Worm (Caenorhabditis elegans): Measurements from ENCODE around the gene H20E11.3.
A peak's percentile ranks its signal among the peaks of the same experiment; 100 is the strongest.

The H20E11.3 gene

DNA sequence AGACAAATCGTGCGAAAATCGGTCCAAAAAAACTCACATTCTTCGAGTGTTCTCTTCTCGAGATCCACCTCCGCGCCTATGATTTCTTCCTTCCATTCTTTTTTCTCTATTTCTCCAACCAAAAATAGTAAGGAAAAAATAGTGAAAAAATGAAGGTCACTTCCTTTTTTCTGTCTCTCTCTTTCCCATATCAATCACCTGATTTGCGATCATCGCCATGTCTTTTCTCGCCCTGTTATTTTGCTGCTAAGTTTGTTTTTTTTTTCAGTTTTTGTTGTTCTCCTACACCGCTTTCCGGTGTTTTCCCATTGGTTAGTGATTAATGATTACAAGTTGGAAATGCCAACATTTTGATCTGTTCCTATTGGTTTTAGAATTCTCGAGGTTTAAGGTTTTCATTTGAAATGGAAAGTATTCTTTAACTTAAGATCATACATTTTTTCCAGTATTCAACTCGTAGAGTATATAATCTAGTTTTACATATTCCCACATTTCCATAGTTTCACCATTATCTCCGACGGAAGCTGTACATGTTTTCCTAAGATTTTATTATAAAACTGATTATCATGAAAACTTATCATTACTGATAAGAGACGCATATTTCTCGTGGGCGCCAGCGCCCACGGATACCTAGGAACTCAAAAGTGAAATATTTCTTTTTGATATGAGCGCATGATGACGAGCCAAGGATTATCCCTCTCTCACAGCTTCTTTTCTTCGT is 17.1 kb downstream of the H20E11.3 start:
- TF ChIP-seq lin-14 (GFP tag; optimal IDR thresholded peaks at IDR 0.05) (peak; percentile 42), elt-3 (tag; optimal IDR thresholded peaks at IDR 0.05) (peak in 1 of 6 experiments; percentile 76), elt-2 (tag; optimal IDR thresholded peaks at IDR 0.05) (peak; percentile 67), dsc-1 (tag; optimal IDR thresholded peaks at IDR 0.05) (peak; percentile 61), blmp-1 (tag; optimal IDR thresholded peaks at IDR 0.05) (peak; percentile 88), nhr-20 (tag; optimal IDR thresholded peaks at IDR 0.05) (peak; percentile 27), ztf-4 (tag; optimal IDR thresholded peaks at IDR 0.05) (no peak), lin-35 (GFP tag; optimal IDR thresholded peaks at IDR 0.05) (peak in 1 of 2 experiments; percentile 39), snu-23 (GFP tag; optimal IDR thresholded peaks at IDR 0.05) (peak; percentile 24), C34B4.2 (tag; optimal IDR thresholded peaks at IDR 0.05) (no peak), ets-5 (GFP tag; IDR thresholded peaks at IDR 0.05) (no peak), nhr-85 (tag) (peak; percentile 66), mep-1 (tag; optimal IDR thresholded peaks at IDR 0.05) (peak; percentile 25)

DNA sequence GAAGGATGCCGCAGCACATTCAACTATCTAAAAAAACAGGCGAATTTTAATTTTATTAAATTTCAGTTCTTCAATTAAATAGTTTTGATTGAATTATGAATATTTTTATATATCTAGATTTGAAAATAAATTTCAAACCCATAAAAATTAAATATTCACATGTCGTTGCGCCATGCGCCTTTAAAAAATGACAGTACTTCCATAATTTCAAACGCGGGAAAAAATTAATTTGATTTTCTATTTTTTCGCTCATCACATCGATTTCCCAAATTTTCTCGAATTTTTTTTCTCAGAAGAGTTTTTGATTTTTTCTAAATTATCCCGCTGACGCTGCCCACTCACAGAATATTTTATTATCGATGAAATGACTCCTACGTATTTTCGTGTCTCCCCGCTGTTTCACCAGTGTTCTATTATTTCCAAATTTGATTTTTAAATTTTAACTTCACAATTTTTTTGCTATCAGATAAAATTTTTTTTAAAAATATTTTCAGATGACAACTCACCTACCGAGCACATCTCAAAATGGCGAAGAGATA is 17.9 kb downstream of the H20E11.3 start, which contains the start of gene lip-1:
Gene lip-1, plus strand, starts transcription at position 489 of the 539 bp plus-strand sequence.
- TF ChIP-seq mef-2 (tag; optimal IDR thresholded peaks at IDR 0.05), result no peak
- no peak for TF ChIP-seq mdl-1 (tag; optimal IDR thresholded peaks at IDR 0.05)
- TF ChIP-seq dsc-1 (tag; optimal IDR thresholded peaks at IDR 0.05), result no peak
- TF ChIP-seq skn-1 (tag; optimal IDR thresholded peaks at IDR 0.05), result no peak
- TF ChIP-seq fkh-8 (tag; optimal IDR thresholded peaks at IDR 0.05), result no peak
- TF ChIP-seq ceh-63 (GFP tag; optimal IDR thresholded peaks at IDR 0.05), result no peak
- TF ChIP-seq nhr-90 (tag; optimal IDR thresholded peaks at IDR 0.05; ENCODE audit: poor library complexity), result no peak
- no peak for TF ChIP-seq nhr-76 (tag; optimal IDR thresholded peaks at IDR 0.05)
- TF ChIP-seq fkh-10 (GFP tag; optimal IDR thresholded peaks at IDR 0.05), result no peak
- TF ChIP-seq lsy-2 (tag; optimal IDR thresholded peaks at IDR 0.05), result no peak
- no peak for TF ChIP-seq zag-1 (tag; optimal IDR thresholded peaks at IDR 0.05)
- TF ChIP-seq unc-98 (GFP tag; IDR thresholded peaks at IDR 0.05), result no peak
- TF ChIP-seq lin-39 (tag; optimal IDR thresholded peaks at IDR 0.05), result no peak
- no peak for TF ChIP-seq isw-1 (GFP tag; IDR thresholded peaks at IDR 0.05)
- TF ChIP-seq dpl-1 (GFP tag; optimal IDR thresholded peaks at IDR 0.05), result no peak
- TF ChIP-seq hlh-17 (GFP tag; optimal IDR thresholded peaks at IDR 0.05; ENCODE audit: borderline replicate concordance), result no peak

- TF ChIP-seq lin-14 (GFP tag; optimal IDR thresholded peaks at IDR 0.05), result peak; percentile 51
- no peak for TF ChIP-seq efl-3 (GFP tag; optimal IDR thresholded peaks at IDR 0.05)
- TF ChIP-seq tbx-2 (tag; optimal IDR thresholded peaks at IDR 0.05), result peak; percentile 8
- TF ChIP-seq sox-4 (tag; optimal IDR thresholded peaks at IDR 0.05), result no peak
- peak; percentile 7 for TF ChIP-seq nhr-71 (tag; optimal IDR thresholded peaks at IDR 0.05)
- TF ChIP-seq nhr-47 (tag; optimal IDR thresholded peaks at IDR 0.05), result peak; percentile 23
- no peak for TF ChIP-seq zip-4 (GFP tag; optimal IDR thresholded peaks at IDR 0.05)
- TF ChIP-seq nhr-90 (tag; optimal IDR thresholded peaks at IDR 0.05; ENCODE audit: poor library complexity), result no peak
- TF ChIP-seq mab-9 (GFP tag; IDR thresholded peaks at IDR 0.05), result no peak
- no peak for TF ChIP-seq nhr-11 (tag; optimal IDR thresholded peaks at IDR 0.05)
- no peak for TF ChIP-seq efl-1 (optimal IDR thresholded peaks at IDR 0.05)
- peak in 1 of 2 experiments; percentile 61 for TF ChIP-seq efl-1 (GFP tag; optimal IDR thresholded peaks at IDR 0.05 in 1 of 2)
Observed at ce11 chrIV:6852727-6853126, 28.1 kb downstream of the H20E11.3 start.

Measured in whole organism, L1 larva.